Fruit fly (Drosophila melanogaster) whole organism: Measurements from ENCODE around the gene CG16863.

Experiments used
- Dll ChIP-seq: fragments of >200 bp; optimal IDR thresholded peaks from 2 replicates; lab custom pipeline; 2017
- EcR ChIP-seq, 2 experiments: fragments of >200 bp; optimal IDR thresholded peaks; 2 replicates each; lab custom pipeline; 2017; ENCODE audit warnings: missing biosample characterization in 2 of 2, missing genetic modification characterization in 2 of 2, missing genetic modification reagents in 2 of 2
- pan ChIP-seq: fragments of >200 bp; optimal IDR thresholded peaks from 2 replicates; lab custom pipeline; 2017
- psq ChIP-seq: fragments of >200 bp; optimal IDR thresholded peaks from 2 replicates; lab custom pipeline; 2017
- usp ChIP-seq: fragments of >200 bp; optimal IDR thresholded peaks from 2 replicates; lab custom pipeline; 2017; ENCODE audit warnings: missing biosample characterization, missing genetic modification characterization, mixed read lengths

DNA sequence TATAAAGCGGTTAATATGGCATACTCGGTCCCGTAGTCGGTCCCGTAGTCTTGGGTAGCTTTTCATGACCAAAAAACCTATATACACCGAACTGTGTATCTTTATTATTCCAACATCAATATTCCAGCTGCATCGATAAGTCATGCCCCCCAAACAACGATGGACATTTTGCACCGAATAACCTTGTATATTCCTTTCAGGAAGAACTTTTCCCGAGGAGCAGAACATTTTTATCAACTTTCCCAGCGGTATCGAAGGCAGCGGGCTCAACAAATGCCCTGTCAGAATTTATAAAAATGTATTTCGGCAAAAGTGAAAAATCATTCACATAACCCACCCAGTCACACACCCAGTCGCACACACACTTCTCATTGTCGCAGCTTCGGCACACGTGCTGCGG lies 44.1 kb upstream of the CG16863 start, which contains the start of gene TM9SF4:
- no peak for TF ChIP-seq usp (GFP tag; lab: Kevin White, UChicago)
- TF ChIP-seq psq (lab: Kevin White, UChicago), result no peak
- TF ChIP-seq pan, result no peak
- TF ChIP-seq Dll (lab: Kevin White, UChicago), result no peak
- TF ChIP-seq EcR (GFP tag; optimal IDR thresholded peaks at IDR 0.05; lab: Kevin White, UChicago), result no peak
